Fruit fly (Drosophila melanogaster) whole organism, prepupa: ENCODE measurements around the gene CG11586.
A peak's percentile ranks its signal among the peaks of the same experiment; 100 is the strongest.

Experiments
- Blimp-1 ChIP-seq: fragments of 200-800 bp; sonication (Bioruptor generic); optimal IDR thresholded peaks from 3 replicates; lab custom pipeline; 2017; ENCODE audit warnings: missing biosample characterization, missing genetic modification characterization, mild to moderate bottlenecking, moderate library complexity, missing genetic modification reagents
- CG11294 ChIP-seq: fragments of 200-800 bp; sonication (Bioruptor generic); IDR thresholded peaks from 2 replicates; pipeline ENCODE4 v1.3.6; 2022; ENCODE audit warnings: missing biosample characterization, missing genetic modification characterization
- CG16779 ChIP-seq: fragments of 200-800 bp; sonication (Bioruptor generic); optimal IDR thresholded peaks from 3 replicates; lab custom pipeline; 2017; ENCODE audit warnings: missing biosample characterization, mild to moderate bottlenecking, missing genetic modification characterization
- CG31627 ChIP-seq: fragments of 200-800 bp; sonication (Bioruptor generic); optimal IDR thresholded peaks from 3 replicates; lab custom pipeline; 2016; ENCODE audit warnings: missing biosample characterization, missing genetic modification characterization
- CG32006 ChIP-seq: fragments of 200-800 bp; sonication (Bioruptor generic); optimal IDR thresholded peaks from 3 replicates; lab custom pipeline; 2017; ENCODE audit warnings: missing biosample characterization, mild to moderate bottlenecking, missing genetic modification characterization
- CG34406 ChIP-seq: fragments of 200-800 bp; sonication (Bioruptor generic); optimal IDR thresholded peaks from 3 replicates; lab custom pipeline; 2016; ENCODE audit warnings: missing biosample characterization, missing genetic modification characterization
- CG6792 ChIP-seq: fragments of 200-800 bp; sonication (Bioruptor generic); optimal IDR thresholded peaks from 3 replicates; lab custom pipeline; 2016; ENCODE audit warnings: missing biosample characterization, missing genetic modification characterization
- CG8632 ChIP-seq: fragments of 200-800 bp; sonication (Bioruptor generic); optimal IDR thresholded peaks from 3 replicates; lab custom pipeline; 2016; ENCODE audit warnings: missing biosample characterization, missing genetic modification characterization
- Ets21C ChIP-seq: fragments of 200-800 bp; sonication (Bioruptor generic); optimal IDR thresholded peaks from 3 replicates; lab custom pipeline; 2016; ENCODE audit warnings: missing biosample characterization, missing genetic modification characterization
- Smox ChIP-seq: fragments of 200-800 bp; sonication (Bioruptor generic); optimal IDR thresholded peaks from 3 replicates; lab custom pipeline; 2016; ENCODE audit warnings: missing biosample characterization, missing genetic modification characterization
- acj6 ChIP-seq: fragments of 200-800 bp; sonication (Bioruptor generic); optimal IDR thresholded peaks from 3 replicates; lab custom pipeline; 2016; ENCODE audit warnings: missing biosample characterization, missing genetic modification characterization
- fd85E ChIP-seq: fragments of 200-800 bp; sonication (Bioruptor generic); optimal IDR thresholded peaks from 3 replicates; lab custom pipeline; 2016; ENCODE audit warnings: missing biosample characterization, missing genetic modification characterization
- salr ChIP-seq, 2 experiments: fragments of 200-800 bp; sonication (Bioruptor generic); optimal IDR thresholded peaks; 3 replicates each; lab custom pipeline; 2016 to 2018; ENCODE audit warnings: missing biosample characterization in 2 of 2, missing genetic modification characterization in 2 of 2, mild to moderate bottlenecking in 1 of 2
- topi ChIP-seq: fragments of 200-800 bp; sonication (Bioruptor generic); optimal IDR thresholded peaks from 3 replicates; lab custom pipeline; 2016; ENCODE audit warnings: missing biosample characterization, missing genetic modification characterization

DNA sequence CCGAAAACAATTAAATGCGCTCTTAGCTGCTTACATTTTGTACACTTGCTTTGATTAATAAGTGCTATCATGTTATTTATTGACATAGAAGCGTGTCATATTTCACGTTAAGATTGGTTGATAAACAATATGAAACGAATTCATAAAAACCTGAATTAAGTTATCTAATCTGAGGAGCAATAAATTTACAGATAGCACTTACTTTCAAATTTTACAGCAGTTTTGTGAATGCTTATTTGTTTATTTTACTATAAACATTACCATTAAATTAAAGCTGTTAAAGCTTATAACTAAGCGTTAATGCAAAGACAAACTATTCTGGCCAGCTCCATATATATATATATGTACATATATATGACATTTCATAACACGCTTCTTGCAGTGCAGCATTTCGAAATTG lies 39.8 kb upstream of the CG11586 start:
- no peak for TF ChIP-seq CG34406 (GFP tag; lab: Kevin White, UChicago)
- no peak for TF ChIP-seq Smox (GFP tag; lab: Kevin White, UChicago)
- no peak for TF ChIP-seq CG6792 (GFP tag; lab: Kevin White, UChicago)
- TF ChIP-seq fd85E (GFP tag; lab: Kevin White, UChicago): no peak
- no peak for TF ChIP-seq CG31627 (GFP tag; lab: Kevin White, UChicago)
- TF ChIP-seq Ets21C: no peak
- TF ChIP-seq CG16779 (tag; lab: Kevin White, UChicago): no peak
- TF ChIP-seq Blimp-1 (GFP tag; lab: Kevin White, UChicago): no peak
- TF ChIP-seq CG8632 (GFP tag; lab: Kevin White, UChicago): no peak
- no peak for TF ChIP-seq CG11294 (GFP tag; lab: Robert Waterston, UW)
- no peak for TF ChIP-seq topi (GFP tag; lab: Kevin White, UChicago)
- TF ChIP-seq CG32006 (GFP tag; lab: Kevin White, UChicago): peak; percentile 65
- no peak for TF ChIP-seq salr (GFP tag; optimal IDR thresholded peaks at IDR 0.05; lab: Kevin White, UChicago)
- TF ChIP-seq acj6 (GFP tag; lab: Kevin White, UChicago): no peak
